Fruit fly (Drosophila melanogaster): ENCODE data around the gene mthl7.

Gene mthl7

dm6 chr3L:8180464-8181137 lies at the start of gene mthl7, which contains the start of gene Uxs:
Gene mthl7, minus strand, starts transcription at chr3L:8180514.
Gene Uxs, plus strand, starts transcription at chr3L:8180923.
- TF ChIP-seq usp (GFP tag; optimal IDR thresholded peaks at IDR 0.05) (no peak), pan (optimal IDR thresholded peaks at IDR 0.05) (no peak), psq (optimal IDR thresholded peaks at IDR 0.05) (no peak), EcR (GFP tag; optimal IDR thresholded peaks at IDR 0.05) (no peak), Dll (optimal IDR thresholded peaks at IDR 0.05) (no peak), CG8478 (optimal IDR thresholded peaks at IDR 0.05) (no peak)

dm6 chr3L:8228924-8229323 lies 48.6 kb upstream of the mthl7 start, which contains the start of gene eIF4E3:
Gene eIF4E3, plus strand, starts transcription at chr3L:8229224.
- TF ChIP-seq usp (GFP tag; optimal IDR thresholded peaks at IDR 0.05) (no peak), Dll (optimal IDR thresholded peaks at IDR 0.05) (no peak), CG8478 (optimal IDR thresholded peaks at IDR 0.05) (no peak), pan (optimal IDR thresholded peaks at IDR 0.05) (no peak)

dm6 chr3L:8221835-8222234 lies 41.5 kb upstream of the mthl7 start, which contains the start of gene CG13678:
Gene CG13678, plus strand, starts transcription at chr3L:8222141.
- TF ChIP-seq pan (optimal IDR thresholded peaks at IDR 0.05), result no peak
- TF ChIP-seq psq (optimal IDR thresholded peaks at IDR 0.05), result no peak
- TF ChIP-seq CG8478 (optimal IDR thresholded peaks at IDR 0.05), result no peak
- no peak for TF ChIP-seq EcR (GFP tag; optimal IDR thresholded peaks at IDR 0.05)
- TF ChIP-seq usp (GFP tag; optimal IDR thresholded peaks at IDR 0.05), result no peak
- TF ChIP-seq Dll (optimal IDR thresholded peaks at IDR 0.05), result no peak

dm6 chr3L:8219687-8220086 lies 39.4 kb upstream of the mthl7 start:
- TF ChIP-seq psq (optimal IDR thresholded peaks at IDR 0.05) (no peak), pan (optimal IDR thresholded peaks at IDR 0.05) (no peak), EcR (GFP tag; optimal IDR thresholded peaks at IDR 0.05) (no peak), Dll (optimal IDR thresholded peaks at IDR 0.05) (no peak)

dm6 chr3L:8218883-8219282 lies 38.6 kb upstream of the mthl7 start, which contains the start of gene CG13674:
Gene CG13674, minus strand, starts transcription at chr3L:8218983.
- no peak for TF ChIP-seq psq (optimal IDR thresholded peaks at IDR 0.05)
- no peak for TF ChIP-seq Dll (optimal IDR thresholded peaks at IDR 0.05)
- no peak for TF ChIP-seq usp (GFP tag; optimal IDR thresholded peaks at IDR 0.05)
- TF ChIP-seq pan (optimal IDR thresholded peaks at IDR 0.05), result no peak
- no peak for TF ChIP-seq EcR (GFP tag; optimal IDR thresholded peaks at IDR 0.05)
- TF ChIP-seq CG8478 (optimal IDR thresholded peaks at IDR 0.05), result no peak

dm6 chr3L:8214980-8215379 lies 34.7 kb upstream of the mthl7 start, which contains the start of gene CG8012:
Gene CG8012, plus strand, starts transcription at chr3L:8215280.
- TF ChIP-seq pan (optimal IDR thresholded peaks at IDR 0.05) (no peak), usp (GFP tag; optimal IDR thresholded peaks at IDR 0.05) (no peak), psq (optimal IDR thresholded peaks at IDR 0.05) (no peak), EcR (GFP tag; optimal IDR thresholded peaks at IDR 0.05) (no peak), CG8478 (optimal IDR thresholded peaks at IDR 0.05) (no peak), Dll (optimal IDR thresholded peaks at IDR 0.05) (no peak)

dm6 chr3L:8211590-8211989 lies 31.3 kb upstream of the mthl7 start, which contains the start of gene CG8006:
Gene CG8006, plus strand, starts transcription at chr3L:8211890.
- TF ChIP-seq EcR (GFP tag; optimal IDR thresholded peaks at IDR 0.05) (no peak), usp (GFP tag; optimal IDR thresholded peaks at IDR 0.05) (no peak), psq (optimal IDR thresholded peaks at IDR 0.05) (no peak), pan (optimal IDR thresholded peaks at IDR 0.05) (no peak), CG8478 (optimal IDR thresholded peaks at IDR 0.05) (no peak), Dll (optimal IDR thresholded peaks at IDR 0.05) (no peak)

- no peak for TF ChIP-seq EcR (GFP tag; optimal IDR thresholded peaks at IDR 0.05)
- TF ChIP-seq pan (optimal IDR thresholded peaks at IDR 0.05), result no peak
- TF ChIP-seq psq (optimal IDR thresholded peaks at IDR 0.05), result no peak
- no peak for TF ChIP-seq Dll (optimal IDR thresholded peaks at IDR 0.05)
- TF ChIP-seq CG8478 (optimal IDR thresholded peaks at IDR 0.05), result no peak
- TF ChIP-seq usp (GFP tag; optimal IDR thresholded peaks at IDR 0.05), result no peak
These were observed 30.3 kb upstream of the mthl7 start, which contains the start of gene tut for dm6 chr3L:8210596-8210995. Gene tut, minus strand, starts transcription at chr3L:8210743.

- TF ChIP-seq Dll (optimal IDR thresholded peaks at IDR 0.05) (no peak), EcR (GFP tag; optimal IDR thresholded peaks at IDR 0.05) (no peak), usp (GFP tag; optimal IDR thresholded peaks at IDR 0.05) (no peak), pan (optimal IDR thresholded peaks at IDR 0.05) (no peak), CG8478 (optimal IDR thresholded peaks at IDR 0.05) (no peak), psq (optimal IDR thresholded peaks at IDR 0.05) (no peak)
These were observed 22.1 kb upstream of the mthl7 start, which contains the start of the genes CG7366 and CG13679 for dm6 chr3L:8202317-8202842. Gene CG7366, minus strand, starts transcription at chr3L:8202417. Gene CG13679, plus strand, starts transcription at chr3L:8202792.

- TF ChIP-seq pan (optimal IDR thresholded peaks at IDR 0.05) (no peak), Dll (optimal IDR thresholded peaks at IDR 0.05) (no peak), CG8478 (optimal IDR thresholded peaks at IDR 0.05) (no peak), EcR (GFP tag; optimal IDR thresholded peaks at IDR 0.05) (no peak), usp (GFP tag; optimal IDR thresholded peaks at IDR 0.05) (no peak), psq (optimal IDR thresholded peaks at IDR 0.05) (no peak)
These were observed 17.5 kb upstream of the mthl7 start, which contains the start of the genes UbcE2M and Dhps for dm6 chr3L:8197779-8198279. Gene UbcE2M, minus strand, starts transcription at chr3L:8197987. Gene Dhps, plus strand, starts transcription at chr3L:8198207.

dm6 chr3L:8193016-8193415 lies 12.7 kb upstream of the mthl7 start, which contains the start of gene CG7387:
Gene CG7387, minus strand, starts transcription at chr3L:8193116.
- TF ChIP-seq Dll (optimal IDR thresholded peaks at IDR 0.05) (no peak), CG8478 (optimal IDR thresholded peaks at IDR 0.05) (no peak), EcR (GFP tag; optimal IDR thresholded peaks at IDR 0.05) (no peak), usp (GFP tag; optimal IDR thresholded peaks at IDR 0.05) (no peak), psq (optimal IDR thresholded peaks at IDR 0.05) (no peak), pan (optimal IDR thresholded peaks at IDR 0.05) (no peak)
